Worm (Caenorhabditis elegans) whole organism, L2 larva: Measurements from ENCODE around the gene C05G5.3.

Source experiments
- fos-1 ChIP-seq: fragments of 150-350 bp; optimal IDR thresholded peaks from 2 replicates; lab custom pipeline; 2014; ENCODE audit warnings: missing biosample characterization, missing genetic modification characterization
- lin-13 ChIP-seq: fragments of 150-350 bp; optimal IDR thresholded peaks from 2 replicates; lab custom pipeline; 2014; ENCODE audit warnings: missing biosample characterization, missing genetic modification reagents, missing genetic modification characterization
- unc-55 ChIP-seq: fragments of 150-350 bp; sonication (generic microtip); optimal IDR thresholded peaks from 3 replicates; lab custom pipeline; 2014; ENCODE audit warnings: missing biosample characterization, missing genetic modification reagents, missing genetic modification characterization

DNA sequence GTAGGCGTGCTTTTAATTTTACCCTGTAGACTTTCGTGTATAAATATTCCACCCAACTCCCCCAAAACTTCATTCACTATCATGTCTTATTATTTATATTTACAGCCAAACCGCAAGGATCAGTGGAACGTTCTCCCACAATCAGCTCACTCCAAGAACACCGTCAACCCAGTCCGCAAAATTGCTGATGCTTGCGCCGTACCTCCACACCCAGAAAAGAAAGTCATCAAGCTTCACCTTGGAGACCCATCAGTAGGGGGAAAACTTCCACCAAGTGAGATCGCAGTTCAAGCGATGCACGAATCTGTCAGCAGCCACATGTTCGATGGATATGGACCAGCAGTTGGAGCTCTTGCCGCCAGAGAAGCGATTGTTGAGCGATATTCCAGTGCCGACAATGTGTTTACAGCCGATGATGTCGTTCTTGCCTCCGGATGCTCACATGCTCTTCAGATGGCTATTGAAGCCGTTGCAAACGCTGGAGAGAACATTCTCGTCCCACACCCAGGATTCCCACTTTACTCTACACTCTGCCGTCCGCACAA, 39.5 kb upstream of the C05G5.3 start:
- TF ChIP-seq unc-55 (GFP tag; lab: Kevin White, UChicago) (no peak), fos-1 (tag; lab: Kevin White, UChicago) (no peak), lin-13 (GFP tag; lab: Kevin White, UChicago) (no peak)
